Fruit fly (Drosophila melanogaster) whole organism, embryonic: ENCODE results near the gene Ts.

Experiments
- Ada2b ChIP-seq: fragments of 200-800 bp; sonication (Bioruptor generic); IDR thresholded peaks from 2 replicates; pipeline ENCODE4 v1.3.6; 2022; ENCODE audit warnings: missing biosample characterization, missing genetic modification characterization
- Bdp1 ChIP-seq: fragments of 200-800 bp; sonication (Bioruptor generic); optimal IDR thresholded peaks from 3 replicates; lab custom pipeline; 2016; ENCODE audit warnings: missing biosample characterization, missing genetic modification characterization
- Blimp-1 ChIP-seq: fragments of 200-800 bp; sonication (Bioruptor generic); optimal IDR thresholded peaks from 3 replicates; lab custom pipeline; 2018; ENCODE audit warnings: missing biosample characterization, missing genetic modification characterization, mild to moderate bottlenecking, moderate library complexity, missing genetic modification reagents
- CG11560 ChIP-seq: fragments of 200-800 bp; sonication (Bioruptor generic); IDR thresholded peaks from 3 replicates; pipeline ENCODE4 v1.3.6; 2022; ENCODE audit warnings: missing biosample characterization, missing genetic modification characterization
- CG11723 ChIP-seq: fragments of 200-800 bp; sonication (Bioruptor generic); optimal IDR thresholded peaks from 2 replicates; lab custom pipeline; 2017; ENCODE audit warnings: missing biosample characterization, mild to moderate bottlenecking, missing genetic modification characterization
- CG12299 ChIP-seq: fragments of 200-800 bp; sonication (Bioruptor generic); optimal IDR thresholded peaks from 2 replicates; lab custom pipeline; 2018; ENCODE audit warnings: missing biosample characterization, mild to moderate bottlenecking, missing genetic modification characterization
- CG12769 ChIP-seq: fragments of 200-800 bp; sonication (Bioruptor generic); optimal IDR thresholded peaks from 2 replicates; lab custom pipeline; 2019; ENCODE audit warnings: missing biosample characterization, mild to moderate bottlenecking, missing genetic modification characterization, moderate library complexity
- CG13894 ChIP-seq: fragments of 200-800 bp; sonication (Bioruptor generic); optimal IDR thresholded peaks from 3 replicates; lab custom pipeline; 2018; ENCODE audit warnings: missing biosample characterization, mild to moderate bottlenecking, missing genetic modification characterization, moderate library complexity
- CG15269 ChIP-seq: fragments of 200-800 bp; sonication (Bioruptor generic); optimal IDR thresholded peaks from 2 replicates; lab custom pipeline; 2018; ENCODE audit warnings: missing biosample characterization, mild to moderate bottlenecking, missing genetic modification characterization, moderate library complexity
- CG1647 ChIP-seq: fragments of 200-800 bp; sonication (Bioruptor generic); optimal IDR thresholded peaks from 3 replicates; lab custom pipeline; 2016; ENCODE audit warnings: missing biosample characterization, missing genetic modification characterization
- CG3838 ChIP-seq: fragments of 200-800 bp; sonication (Bioruptor generic); optimal IDR thresholded peaks from 3 replicates; lab custom pipeline; 2016; ENCODE audit warnings: missing biosample characterization, missing genetic modification characterization
- CG4617 ChIP-seq: fragments of 200-800 bp; sonication (Bioruptor generic); optimal IDR thresholded peaks from 3 replicates; lab custom pipeline; 2016; ENCODE audit warnings: missing biosample characterization, missing genetic modification characterization, borderline replicate concordance
- CG4820 ChIP-seq: fragments of 200-800 bp; sonication (Bioruptor generic); optimal IDR thresholded peaks from 3 replicates; lab custom pipeline; 2016; ENCODE audit warnings: missing biosample characterization, missing genetic modification characterization
- CG8359 ChIP-seq: fragments of 200-800 bp; sonication (Bioruptor generic); optimal IDR thresholded peaks from 2 replicates; lab custom pipeline; 2017; ENCODE audit warnings: missing biosample characterization, mild to moderate bottlenecking, missing genetic modification characterization, borderline replicate concordance
- CG9609 ChIP-seq: fragments of 200-800 bp; sonication (Bioruptor generic); optimal IDR thresholded peaks from 3 replicates; lab custom pipeline; 2016; ENCODE audit warnings: missing biosample characterization, missing genetic modification characterization
- CoRest ChIP-seq: fragments of 200-800 bp; sonication (Bioruptor generic); optimal IDR thresholded peaks from 3 replicates; lab custom pipeline; 2018; ENCODE audit warnings: missing biosample characterization, mild to moderate bottlenecking, missing genetic modification characterization, moderate library complexity
- D19A ChIP-seq: fragments of 200-800 bp; optimal IDR thresholded peaks from 3 replicates; lab custom pipeline; 2019; ENCODE audit warnings: missing biosample characterization, mild to moderate bottlenecking, missing genetic modification characterization, moderate library complexity
- Ets65A ChIP-seq: fragments of 200-800 bp; sonication (Bioruptor generic); peaks from one replicate; lab custom pipeline; 2016; ENCODE audit warnings: missing biosample characterization, missing genetic modification characterization
- Kr ChIP-seq: fragments of 200-800 bp; sonication (Bioruptor generic); optimal IDR thresholded peaks from 2 replicates; lab custom pipeline; 2017; ENCODE audit warnings: missing biosample characterization, mild to moderate bottlenecking, missing genetic modification characterization
- Lhr ChIP-seq: fragments of 200-800 bp; sonication (Bioruptor generic); optimal IDR thresholded peaks from 3 replicates; lab custom pipeline; 2017; ENCODE audit warnings: mild to moderate bottlenecking, missing biosample characterization, missing genetic modification reagents, missing genetic modification characterization
- Med ChIP-seq: fragments of 200-800 bp; sonication (Bioruptor generic); peaks from one replicate; lab custom pipeline; 2016; ENCODE audit warnings: missing biosample characterization, missing genetic modification characterization, mild to moderate bottlenecking, inconsistent platforms, moderate library complexity
- Xrp1 ChIP-seq: fragments of 200-800 bp; sonication (Bioruptor generic); IDR thresholded peaks from 2 replicates; pipeline ENCODE4 v1.3.6; 2022; ENCODE audit warnings: missing biosample characterization, missing genetic modification characterization
- ab ChIP-seq: fragments of 200-800 bp; sonication (Bioruptor generic); optimal IDR thresholded peaks from 2 replicates; lab custom pipeline; 2016; ENCODE audit warnings: missing biosample characterization, missing genetic modification characterization
- abd-A ChIP-seq: fragments of 200-800 bp; sonication (Bioruptor generic); optimal IDR thresholded peaks from 3 replicates; lab custom pipeline; 2019; ENCODE audit warnings: missing biosample characterization, mild to moderate bottlenecking, missing genetic modification characterization, moderate library complexity
- bsh ChIP-seq, 2 experiments: fragments of 200-800 bp; sonication (Bioruptor generic); optimal IDR thresholded peaks; 2 replicates each; lab custom pipeline; 2017 to 2018; ENCODE audit warnings: mild to moderate bottlenecking in 2 of 2, missing biosample characterization in 2 of 2, missing genetic modification characterization in 2 of 2, moderate library complexity in 1 of 2
- btn ChIP-seq: fragments of 200-800 bp; sonication (Bioruptor generic); optimal IDR thresholded peaks from 2 replicates; lab custom pipeline; 2016; ENCODE audit warnings: missing biosample characterization, missing genetic modification characterization
- cad ChIP-seq: fragments of >200 bp; optimal IDR thresholded peaks from 2 replicates; lab custom pipeline; 2017; ENCODE audit warnings: missing biosample characterization, missing genetic modification characterization
- chinmo ChIP-seq: fragments of 200-800 bp; sonication (Bioruptor generic); IDR thresholded peaks from 4 replicates; pipeline ENCODE4 v1.3.6; 2022; ENCODE audit warnings: missing biosample characterization, missing genetic modification characterization; ENCODE audit not compliant: partially characterized antibody
- fd102C ChIP-seq: fragments of 200-800 bp; sonication (Bioruptor generic); optimal IDR thresholded peaks from 2 replicates; lab custom pipeline; 2018; ENCODE audit warnings: missing biosample characterization, mild to moderate bottlenecking, missing genetic modification characterization, moderate library complexity
- fru ChIP-seq: fragments of >200 bp; optimal IDR thresholded peaks from 2 replicates; lab custom pipeline; 2017
- fu2 ChIP-seq: fragments of 200-800 bp; sonication (Bioruptor generic); optimal IDR thresholded peaks from 2 replicates; lab custom pipeline; 2016; ENCODE audit warnings: missing biosample characterization, missing genetic modification characterization
- grn ChIP-seq: fragments of 200-800 bp; sonication (Bioruptor generic); optimal IDR thresholded peaks from 3 replicates; lab custom pipeline; 2017; ENCODE audit warnings: missing biosample characterization, missing genetic modification characterization
- ham ChIP-seq: fragments of 200-800 bp; sonication (Bioruptor generic); IDR thresholded peaks from 2 replicates; pipeline ENCODE4 v1.3.6; 2022; ENCODE audit warnings: missing biosample characterization, missing genetic modification characterization
- insv ChIP-seq, 2 experiments: fragments of 200-800 bp; sonication (Bioruptor generic); optimal IDR thresholded peaks; 3 replicates each; lab custom pipeline; 2016 to 2018; ENCODE audit warnings: missing biosample characterization in 2 of 2, missing genetic modification characterization in 2 of 2
- jigr1 ChIP-seq: fragments of 200-800 bp; sonication (Bioruptor generic); IDR thresholded peaks from 3 replicates; pipeline ENCODE4 v1.3.6; 2022; ENCODE audit warnings: missing biosample characterization, missing genetic modification characterization
- mam ChIP-seq: fragments of 200-800 bp; sonication (Bioruptor generic); optimal IDR thresholded peaks from 3 replicates; lab custom pipeline; 2016; ENCODE audit warnings: missing biosample characterization, missing genetic modification characterization
- nom ChIP-seq: fragments of 200-800 bp; sonication (Bioruptor generic); optimal IDR thresholded peaks from 2 replicates; lab custom pipeline; 2017; ENCODE audit warnings: missing biosample characterization, missing genetic modification characterization, mild to moderate bottlenecking, moderate library complexity, missing genetic modification reagents
- oc ChIP-seq: fragments of 200-800 bp; sonication (Bioruptor generic); optimal IDR thresholded peaks from 2 replicates; lab custom pipeline; 2018; ENCODE audit warnings: missing biosample characterization, mild to moderate bottlenecking, missing genetic modification characterization, moderate library complexity
- rib ChIP-seq: fragments of 200-800 bp; sonication (Bioruptor generic); IDR thresholded peaks from 2 replicates; pipeline ENCODE4 v1.3.6; 2022; ENCODE audit warnings: missing biosample characterization, missing genetic modification characterization
- twi ChIP-seq: fragments of 200-800 bp; optimal IDR thresholded peaks from 2 replicates; lab custom pipeline; 2019; ENCODE audit warnings: missing biosample characterization, mild to moderate bottlenecking, missing genetic modification characterization, moderate library complexity
- zen ChIP-seq: fragments of 200-800 bp; sonication (Bioruptor generic); optimal IDR thresholded peaks from 3 replicates; lab custom pipeline; 2018; ENCODE audit warnings: missing biosample characterization, mild to moderate bottlenecking, missing genetic modification characterization, moderate library complexity
- zf30C ChIP-seq: fragments of 200-800 bp; sonication (Bioruptor generic); optimal IDR thresholded peaks from 3 replicates; lab custom pipeline; 2018; ENCODE audit warnings: missing biosample characterization, mild to moderate bottlenecking, missing genetic modification characterization

The Ts gene

DNA sequence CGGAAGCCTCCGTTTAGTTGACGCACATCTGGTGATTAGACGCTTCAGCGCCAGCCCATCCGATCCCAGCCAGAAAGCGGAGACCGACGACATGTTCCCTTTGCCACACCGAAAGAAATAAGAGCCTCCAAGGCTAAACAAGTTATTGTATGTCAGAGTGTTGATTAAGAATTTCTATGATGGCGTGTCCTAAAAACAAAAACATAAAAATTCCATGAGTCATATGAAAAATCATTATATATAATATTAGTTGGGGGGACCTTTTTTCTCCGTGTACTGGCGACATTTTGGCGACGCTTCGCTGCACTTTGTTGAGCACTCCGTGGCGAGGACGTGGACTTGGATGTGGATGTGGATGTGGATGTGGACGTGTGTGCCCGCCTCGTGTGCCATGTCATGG is 43.3 kb upstream of the Ts start (continued):
- TF ChIP-seq CG8359 (GFP tag; lab: Kevin White, UChicago) (no peak), CG4820 (GFP tag; lab: Kevin White, UChicago) (peak; percentile 4), zf30C (GFP tag; lab: Kevin White, UChicago) (no peak), fd102C (GFP tag; lab: Kevin White, UChicago) (no peak), ham (no peak), Ada2b (GFP tag; lab: Robert Waterston, UW) (0 out of 2 replicates have a peak, but pooled peaks have one; percentile 9), jigr1 (no peak), CoRest (tag; lab: Kevin White, UChicago) (peak; percentile 7)

DNA sequence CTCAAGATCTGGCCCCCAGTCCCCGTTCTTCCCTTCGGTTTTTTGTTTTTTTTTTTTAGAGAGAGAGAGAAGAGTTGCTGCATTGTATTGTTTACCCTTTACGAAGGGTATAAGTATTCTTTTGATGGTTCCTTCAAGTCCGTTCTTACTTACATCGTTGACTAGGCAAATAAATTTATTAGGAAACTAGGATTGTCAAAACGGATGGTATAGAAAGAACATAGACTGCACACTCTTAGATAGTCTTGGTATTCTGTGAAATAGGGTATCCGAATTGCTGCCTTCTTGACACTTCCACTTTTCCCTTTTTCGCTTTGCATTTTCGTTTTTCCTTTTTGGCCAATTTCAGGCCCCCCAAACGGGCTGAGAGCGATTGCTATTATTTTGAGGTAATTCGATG is 42.0 kb upstream of the Ts start:
- TF ChIP-seq Xrp1 (GFP tag; lab: Robert Waterston, UW): 0 out of 2 replicates have a peak, but pooled peaks have one; percentile 18
- TF ChIP-seq btn (GFP tag; lab: Kevin White, UChicago): no peak
- TF ChIP-seq D19A (tag; lab: Kevin White, UChicago): peak; percentile 32
- TF ChIP-seq bsh (GFP tag; optimal IDR thresholded peaks at IDR 0.05; lab: Kevin White, UChicago): peak in 1 of 2 experiments; percentile 17
- peak; percentile 47 for TF ChIP-seq nom (GFP tag; lab: Kevin White, UChicago)

DNA sequence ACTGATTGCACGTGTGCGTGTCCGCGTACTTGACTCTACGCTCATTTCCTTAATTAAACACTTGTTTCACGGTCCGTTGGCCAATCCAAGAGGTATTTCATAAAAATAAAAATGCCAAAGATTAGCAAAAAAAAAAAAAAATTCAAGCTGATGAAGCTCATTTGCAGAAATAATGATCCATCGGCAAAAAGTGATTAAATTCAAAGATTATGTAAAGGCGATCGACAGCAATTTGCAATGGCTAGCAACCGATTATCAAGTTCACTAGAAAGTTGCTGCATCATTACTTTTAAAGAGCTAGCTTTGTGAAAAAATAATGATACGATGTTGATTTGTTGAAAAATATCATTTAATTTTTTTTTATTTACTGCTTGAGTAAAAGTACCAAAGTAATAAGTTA is 40.0 kb upstream of the Ts start:
- no peak for TF ChIP-seq CG3838 (GFP tag; lab: Kevin White, UChicago)
- no peak for TF ChIP-seq insv (GFP tag; optimal IDR thresholded peaks at IDR 0.05; lab: Kevin White, UChicago)

DNA sequence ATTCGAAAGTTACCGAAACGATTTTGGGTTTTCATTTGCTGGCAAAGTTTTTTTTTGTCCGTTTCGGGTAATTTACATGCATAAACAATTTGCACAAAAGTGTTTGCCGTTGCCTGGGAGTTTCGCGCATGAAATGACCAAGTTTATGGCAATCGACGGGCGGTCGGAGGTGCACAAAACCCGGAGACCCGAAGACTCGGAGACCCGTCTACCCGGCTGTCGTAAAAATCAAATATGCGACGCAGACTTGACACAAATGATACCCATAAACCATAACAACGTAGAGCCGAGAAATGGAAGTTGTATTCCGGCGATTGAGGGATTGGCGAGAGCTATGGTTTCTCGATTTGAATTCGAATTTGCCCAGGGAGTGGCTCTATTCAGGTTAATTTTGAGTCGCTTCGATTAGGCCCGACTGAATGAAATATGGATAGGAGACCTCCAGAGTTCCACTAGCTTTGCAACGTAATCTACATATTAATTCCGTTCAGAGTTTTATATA is 37.5 kb upstream of the Ts start:
- TF ChIP-seq CG9609 (no peak), Bdp1 (no peak), fu2 (no peak), zen (tag; lab: Kevin White, UChicago) (peak; percentile 39), CG1647 (GFP tag; lab: Kevin White, UChicago) (no peak), CG4617 (no peak), cad (GFP tag; lab: Kevin White, UChicago) (peak; percentile 92), Kr (no peak), twi (tag; lab: Kevin White, UChicago) (no peak), Ets65A (peak; percentile 11), CG11723 (no peak), grn (GFP tag; lab: Kevin White, UChicago) (no peak), CG12769 (tag; lab: Kevin White, UChicago) (peak; percentile 62), CG12299 (no peak), mam (GFP tag; lab: Kevin White, UChicago) (no peak), CG13894 (tag; lab: Kevin White, UChicago) (peak; percentile 95), abd-A (tag; lab: Kevin White, UChicago) (peak; percentile 78), ab (GFP tag; lab: Kevin White, UChicago) (no peak), Med (GFP tag; lab: Kevin White, UChicago) (peak; percentile 35), oc (tag; lab: Kevin White, UChicago) (peak; percentile 49), fru (lab: Kevin White, UChicago) (no peak), Blimp-1 (GFP tag; lab: Kevin White, UChicago) (no peak), CG15269 (peak; percentile 32), chinmo (GFP tag; lab: Robert Waterston, UW) (0 out of 4 replicates have a peak, but pooled peaks have one; percentile 21), CG11560 (tag; lab: Robert Waterston, UW) (no peak), rib (GFP tag; lab: Robert Waterston, UW) (no peak), Lhr (no peak)
